Worm (Caenorhabditis elegans) whole organism, L4/young adult: ENCODE measurements around the gene Y17G7B.3.
A peak's percentile ranks its signal among the peaks of the same experiment; 100 is the strongest.

Experiments used
- W03F9.2 ChIP-seq: fragments of 150-350 bp; optimal IDR thresholded peaks from 2 replicates; lab custom pipeline; 2014; ENCODE audit warnings: missing biosample characterization, missing genetic modification characterization
- dao-5 ChIP-seq: sonication (generic microtip); optimal IDR thresholded peaks from 2 replicates; lab custom pipeline; 2016; ENCODE audit warnings: missing genotype, missing genetic modification characterization, moderate library complexity, missing compliant biosample characterization
- him-1 ChIP-seq: sonication (generic microtip); optimal IDR thresholded peaks from 2 replicates; lab custom pipeline; 2016; ENCODE audit warnings: missing genotype, missing genetic modification reagents, missing genetic modification characterization, missing compliant biosample characterization

DNA sequence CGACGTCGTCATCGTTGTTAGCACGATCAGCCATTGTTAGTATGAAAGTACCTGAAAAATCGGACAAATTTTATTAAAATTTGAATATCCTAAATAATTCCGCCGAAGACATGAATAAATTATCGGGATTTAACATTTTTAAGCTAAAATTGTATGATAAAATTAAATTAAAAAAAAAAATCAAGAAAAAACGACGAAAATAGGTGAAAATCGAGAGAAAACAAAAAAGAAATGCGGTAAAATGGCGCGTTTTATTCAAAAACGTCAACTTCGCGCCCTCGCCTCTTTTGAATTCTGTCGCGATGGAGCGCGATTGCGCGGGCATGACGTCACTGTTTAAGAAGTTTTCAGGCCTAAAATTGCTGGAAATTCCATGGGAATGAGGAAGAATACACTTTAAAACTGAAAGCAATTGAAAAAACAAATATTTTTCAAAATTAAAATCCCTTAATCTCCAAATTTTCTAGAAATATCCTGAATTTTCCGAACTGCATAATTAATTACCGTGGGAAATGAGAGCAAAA lies 17.8 kb downstream of the Y17G7B.3 start, which contains the start of gene mcm-2:
- TF ChIP-seq W03F9.2 (tag; lab: Kevin White, UChicago) = peak; percentile 70
- no peak for TF ChIP-seq dao-5 (tag; lab: Kevin White, UChicago)
- no peak for TF ChIP-seq him-1 (tag; lab: Kevin White, UChicago)
